Fruit fly (Drosophila melanogaster) whole organism, embryonic: ENCODE results near the gene CG8526.

Experiments
- Antp ChIP-seq: fragments of 200-800 bp; sonication (Bioruptor generic); optimal IDR thresholded peaks from 3 replicates; lab custom pipeline; 2016; ENCODE audit warnings: missing biosample characterization, missing genetic modification characterization
- Bgb ChIP-seq: fragments of 200-800 bp; sonication (Bioruptor generic); IDR thresholded peaks from 2 replicates; pipeline ENCODE4 v1.3.6; 2022; ENCODE audit warnings: missing biosample characterization, missing genetic modification characterization; ENCODE audit not compliant: partially characterized antibody
- CG10431 ChIP-seq: fragments of 200-800 bp; sonication (Bioruptor generic); optimal IDR thresholded peaks from 3 replicates; lab custom pipeline; 2018; ENCODE audit warnings: missing biosample characterization, mild to moderate bottlenecking, missing genetic modification characterization
- CG13296 ChIP-seq: fragments of 200-800 bp; sonication (Bioruptor generic); optimal IDR thresholded peaks from 3 replicates; lab custom pipeline; 2018; ENCODE audit warnings: missing biosample characterization, mild to moderate bottlenecking, missing genetic modification characterization
- CG14710 ChIP-seq: fragments of 200-800 bp; sonication (Bioruptor generic); optimal IDR thresholded peaks from 3 replicates; lab custom pipeline; 2019; ENCODE audit warnings: missing biosample characterization, mild to moderate bottlenecking, missing genetic modification characterization, moderate library complexity
- CG14860 ChIP-seq: fragments of 200-800 bp; sonication (Bioruptor generic); IDR thresholded peaks from 3 replicates; pipeline ENCODE4 v1.3.6; 2022; ENCODE audit warnings: missing biosample characterization, missing genetic modification characterization; ENCODE audit not compliant: partially characterized antibody
- CG1529 ChIP-seq: fragments of 200-800 bp; sonication (Bioruptor generic); optimal IDR thresholded peaks from 3 replicates; lab custom pipeline; 2018; ENCODE audit warnings: missing biosample characterization, missing genetic modification characterization
- CG16779 ChIP-seq: fragments of 200-800 bp; sonication (Bioruptor generic); IDR thresholded peaks from 2 replicates; pipeline ENCODE4 v1.3.6; 2022; ENCODE audit warnings: missing biosample characterization, missing genetic modification characterization
- CG30403 ChIP-seq: fragments of 200-800 bp; sonication (Bioruptor generic); optimal IDR thresholded peaks from 3 replicates; lab custom pipeline; 2016; ENCODE audit warnings: missing biosample characterization, missing genetic modification characterization
- CG3065 ChIP-seq: fragments of 200-800 bp; sonication (Bioruptor generic); optimal IDR thresholded peaks from 2 replicates; lab custom pipeline; 2016; ENCODE audit warnings: missing biosample characterization, missing genetic modification characterization
- CG4282 ChIP-seq: fragments of 200-800 bp; sonication (Bioruptor generic); optimal IDR thresholded peaks from 2 replicates; lab custom pipeline; 2016; ENCODE audit warnings: missing biosample characterization, missing genetic modification characterization
- CG4360 ChIP-seq: fragments of 200-800 bp; sonication (Bioruptor generic); IDR thresholded peaks from 2 replicates; pipeline ENCODE4 v1.3.6; 2022; ENCODE audit warnings: missing biosample characterization, missing genetic modification characterization
- CG7745 ChIP-seq: fragments of 200-800 bp; sonication (Bioruptor generic); optimal IDR thresholded peaks from 2 replicates; lab custom pipeline; 2018; ENCODE audit warnings: missing biosample characterization, mild to moderate bottlenecking, missing genetic modification characterization, moderate library complexity
- CG9727 ChIP-seq: fragments of 200-800 bp; sonication (Bioruptor generic); optimal IDR thresholded peaks from 3 replicates; lab custom pipeline; 2017; ENCODE audit warnings: missing biosample characterization, mild to moderate bottlenecking, missing genetic modification characterization
- CrebB ChIP-seq: fragments of 200-800 bp; sonication (Bioruptor generic); optimal IDR thresholded peaks from 3 replicates; lab custom pipeline; 2018; ENCODE audit warnings: missing biosample characterization, mild to moderate bottlenecking, missing genetic modification characterization
- Doc3 ChIP-seq: fragments of 200-800 bp; sonication (Bioruptor generic); IDR thresholded peaks from 3 replicates; pipeline ENCODE4 v1.3.6; 2022; ENCODE audit warnings: missing biosample characterization, missing genetic modification characterization; ENCODE audit not compliant: partially characterized antibody
- Dp ChIP-seq: fragments of 200-800 bp; sonication (Bioruptor generic); optimal IDR thresholded peaks from 2 replicates; lab custom pipeline; 2018; ENCODE audit warnings: missing biosample characterization, mild to moderate bottlenecking, missing genetic modification characterization, moderate library complexity
- Dref ChIP-seq: fragments of 200-800 bp; sonication (Bioruptor generic); IDR thresholded peaks from 2 replicates; pipeline ENCODE4 v1.3.6; 2022; ENCODE audit warnings: missing biosample characterization, missing genetic modification characterization
- E2f1 ChIP-seq: fragments of 200-800 bp; sonication (Bioruptor generic); IDR thresholded peaks from 2 replicates; pipeline ENCODE4 v1.3.6; 2022; ENCODE audit warnings: missing biosample characterization, missing genetic modification characterization
- E2f2 ChIP-seq: fragments of 200-800 bp; sonication (Bioruptor generic); IDR thresholded peaks from 2 replicates; pipeline ENCODE4 v1.3.6; 2022; ENCODE audit warnings: missing biosample characterization, missing genetic modification characterization
- Elba2 ChIP-seq: fragments of 200-800 bp; sonication (Bioruptor generic); optimal IDR thresholded peaks from 3 replicates; lab custom pipeline; 2016; ENCODE audit warnings: missing biosample characterization, missing genetic modification characterization
- HLH3B ChIP-seq: fragments of 200-800 bp; sonication (Bioruptor generic); IDR thresholded peaks from 2 replicates; pipeline ENCODE4 v1.3.6; 2022; ENCODE audit warnings: missing biosample characterization, missing genetic modification characterization
- Hr3 ChIP-seq: fragments of 200-800 bp; sonication (Bioruptor generic); optimal IDR thresholded peaks from 3 replicates; lab custom pipeline; 2016; ENCODE audit warnings: missing biosample characterization, missing genetic modification characterization
- Hr51 ChIP-seq, 2 experiments: fragments of 200-800 bp; sonication (Bioruptor generic); optimal IDR thresholded peaks; 2 replicates in 1 of 2; 3 replicates in 1 of 2; lab custom pipeline; 2016 to 2018; ENCODE audit warnings: missing biosample characterization in 2 of 2, missing genetic modification characterization in 2 of 2, mild to moderate bottlenecking in 1 of 2, moderate library complexity in 1 of 2
- MBD-R2 ChIP-seq: fragments of 200-800 bp; sonication (Bioruptor generic); IDR thresholded peaks from 2 replicates; pipeline ENCODE4 v1.3.6; 2022; ENCODE audit warnings: missing biosample characterization, missing genetic modification characterization
- Scr ChIP-seq: fragments of 200-800 bp; sonication (Bioruptor generic); IDR thresholded peaks from 2 replicates; pipeline ENCODE4 v1.3.6; 2022; ENCODE audit warnings: missing biosample characterization, missing genetic modification characterization; ENCODE audit not compliant: partially characterized antibody
- Taf1 ChIP-seq: fragments of 200-800 bp; sonication (Bioruptor generic); IDR thresholded peaks from 2 replicates; pipeline ENCODE4 v1.3.6; 2022; ENCODE audit warnings: missing biosample characterization, missing genetic modification characterization
- amos ChIP-seq: fragments of 200-800 bp; sonication (Bioruptor generic); IDR thresholded peaks from 2 replicates; pipeline ENCODE4 v1.3.6; 2022; ENCODE audit warnings: missing biosample characterization, missing genetic modification characterization; ENCODE audit not compliant: partially characterized antibody
- bcd ChIP-seq: fragments of 200-800 bp; sonication (Bioruptor generic); optimal IDR thresholded peaks from 2 replicates; lab custom pipeline; 2017; ENCODE audit warnings: missing biosample characterization, mild to moderate bottlenecking, missing genetic modification characterization
- cg ChIP-seq: fragments of 200-800 bp; sonication (Bioruptor generic); optimal IDR thresholded peaks from 3 replicates; lab custom pipeline; 2019; ENCODE audit warnings: missing biosample characterization, mild to moderate bottlenecking, missing genetic modification characterization, moderate library complexity
- fru ChIP-seq: fragments of >200 bp; optimal IDR thresholded peaks from 2 replicates; lab custom pipeline; 2017
- gce ChIP-seq: fragments of 200-800 bp; sonication (Bioruptor generic); IDR thresholded peaks from 3 replicates; pipeline ENCODE4 v1.3.6; 2022; ENCODE audit warnings: missing biosample characterization, missing genetic modification characterization
- gcm2 ChIP-seq: fragments of 200-800 bp; sonication (Bioruptor generic); optimal IDR thresholded peaks from 2 replicates; lab custom pipeline; 2016; ENCODE audit warnings: missing biosample characterization, missing genetic modification characterization
- gt ChIP-seq: fragments of 200-800 bp; sonication (Bioruptor generic); IDR thresholded peaks from 2 replicates; pipeline ENCODE4 v1.3.6; 2022; ENCODE audit warnings: missing biosample characterization, missing genetic modification characterization
- hbn ChIP-seq: fragments of 200-800 bp; sonication (Bioruptor generic); IDR thresholded peaks from 2 replicates; pipeline ENCODE4 v1.3.6; 2022; ENCODE audit warnings: missing biosample characterization, missing genetic modification characterization; ENCODE audit not compliant: partially characterized antibody
- jing ChIP-seq: fragments of 200-800 bp; sonication (Bioruptor generic); optimal IDR thresholded peaks from 2 replicates; lab custom pipeline; 2018; ENCODE audit warnings: missing biosample characterization, mild to moderate bottlenecking, missing genetic modification characterization
- kni ChIP-seq: fragments of 200-800 bp; sonication (Bioruptor generic); optimal IDR thresholded peaks from 3 replicates; lab custom pipeline; 2017; ENCODE audit warnings: mild to moderate bottlenecking, missing biosample characterization, missing genetic modification reagents, missing genetic modification characterization
- lilli ChIP-seq: fragments of 200-800 bp; sonication (Bioruptor generic); optimal IDR thresholded peaks from 3 replicates; lab custom pipeline; 2016; ENCODE audit warnings: missing biosample characterization, missing genetic modification characterization
- nmo ChIP-seq: fragments of 200-800 bp; sonication (Bioruptor generic); optimal IDR thresholded peaks from 2 replicates; lab custom pipeline; 2018; ENCODE audit warnings: missing biosample characterization, mild to moderate bottlenecking, missing genetic modification characterization, moderate library complexity
- odd ChIP-seq: fragments of 200-800 bp; sonication (Bioruptor generic); optimal IDR thresholded peaks from 2 replicates; lab custom pipeline; 2017; ENCODE audit warnings: missing biosample characterization, mild to moderate bottlenecking, missing genetic modification characterization
- phol ChIP-seq: fragments of 200-800 bp; sonication (Bioruptor generic); optimal IDR thresholded peaks from 3 replicates; lab custom pipeline; 2018; ENCODE audit warnings: missing biosample characterization, mild to moderate bottlenecking, missing genetic modification characterization, moderate library complexity
- prd ChIP-seq, 3 experiments: fragments of >200 bp in 2 of 3; fragments of 200-800 bp in 1 of 3; sonication (Bioruptor generic) in 1 of 3; optimal IDR thresholded peaks in 2 of 3; IDR thresholded peaks in 1 of 3; 2 replicates in 2 of 3; 3 replicates in 1 of 3; pipeline versions ENCODE4 v1.3.6 to Lab custom; 2017 to 2022; ENCODE audit warnings: missing biosample characterization in 1 of 3, missing genetic modification characterization in 1 of 3
- pzg ChIP-seq: fragments of 200-800 bp; sonication (Bioruptor generic); optimal IDR thresholded peaks from 3 replicates; lab custom pipeline; 2018; ENCODE audit warnings: missing biosample characterization, mild to moderate bottlenecking, missing genetic modification characterization, moderate library complexity
- scrt ChIP-seq: fragments of 200-800 bp; sonication (Bioruptor generic); optimal IDR thresholded peaks from 2 replicates; lab custom pipeline; 2018; ENCODE audit warnings: missing biosample characterization, mild to moderate bottlenecking, missing genetic modification characterization, moderate library complexity
- seq ChIP-seq: fragments of 200-800 bp; sonication (Bioruptor generic); IDR thresholded peaks from 2 replicates; pipeline ENCODE4 v1.3.6; 2022; ENCODE audit warnings: missing biosample characterization, missing genetic modification characterization
- sisA ChIP-seq: fragments of 200-800 bp; sonication (Bioruptor generic); IDR thresholded peaks from 2 replicates; pipeline ENCODE4 v1.3.6; 2022; ENCODE audit warnings: missing biosample characterization, missing genetic modification characterization
- slbo ChIP-seq: fragments of 200-800 bp; sonication (Bioruptor generic); IDR thresholded peaks from 2 replicates; pipeline ENCODE4 v1.3.6; 2022; ENCODE audit warnings: missing biosample characterization, missing genetic modification characterization
- sna ChIP-seq: fragments of 200-800 bp; sonication (Bioruptor generic); IDR thresholded peaks from 2 replicates; pipeline ENCODE4 v1.3.6; 2022; ENCODE audit warnings: missing biosample characterization, missing genetic modification characterization; ENCODE audit not compliant: partially characterized antibody
- vnd ChIP-seq: fragments of 200-800 bp; sonication (Bioruptor generic); IDR thresholded peaks from 3 replicates; pipeline ENCODE4 v1.3.6; 2022; ENCODE audit warnings: missing biosample characterization, missing genetic modification characterization; ENCODE audit not compliant: partially characterized antibody

Gene CG8526

dm6 chr3R:9756187-9756586 lies 44.9 kb upstream of the CG8526 start, which contains the start of the genes Alg12 and Rpt3R (continued):
- no peak for TF ChIP-seq prd (optimal IDR thresholded peaks at IDR 0.05; lab: Kevin White, UChicago)
- no peak for TF ChIP-seq prd (GFP tag; IDR thresholded peaks at IDR 0.05; lab: Robert Waterston, UW)
- no peak for TF ChIP-seq CG30403 (GFP tag; lab: Kevin White, UChicago)
- peak; percentile 70 for TF ChIP-seq E2f2
- no peak for TF ChIP-seq Taf1 (GFP tag; lab: Robert Waterston, UW)
- no peak for TF ChIP-seq E2f1 (GFP tag; lab: Robert Waterston, UW)
- TF ChIP-seq vnd (GFP tag; lab: Robert Waterston, UW): 0 out of 3 replicates have a peak, but pooled peaks have one; percentile 28
- TF ChIP-seq gt (GFP tag; lab: Robert Waterston, UW): no peak
- TF ChIP-seq Dref (GFP tag; lab: Robert Waterston, UW): peak; percentile 58
- TF ChIP-seq fru (lab: Kevin White, UChicago): no peak
- TF ChIP-seq HLH3B (GFP tag; lab: Robert Waterston, UW): no peak
- TF ChIP-seq CG1529 (GFP tag; lab: Kevin White, UChicago): no peak
- TF ChIP-seq phol (tag; lab: Kevin White, UChicago): peak; percentile 15
- no peak for TF ChIP-seq cg (GFP tag; lab: Kevin White, UChicago)
- TF ChIP-seq odd (GFP tag; lab: Kevin White, UChicago): no peak
- no peak for TF ChIP-seq Antp (GFP tag; lab: Kevin White, UChicago)
- no peak for TF ChIP-seq CG9727 (GFP tag; lab: Kevin White, UChicago)
- no peak for TF ChIP-seq CrebB (tag; lab: Kevin White, UChicago)
- peak; percentile 62 for TF ChIP-seq Dp
- peak; percentile 72 for TF ChIP-seq MBD-R2 (GFP tag; lab: Robert Waterston, UW)
- TF ChIP-seq Hr3 (GFP tag; lab: Kevin White, UChicago): no peak
- TF ChIP-seq CG10431 (GFP tag; lab: Kevin White, UChicago): no peak
- peak; percentile 39 for TF ChIP-seq CG14710 (tag; lab: Kevin White, UChicago)
- TF ChIP-seq gcm2 (GFP tag; lab: Kevin White, UChicago): no peak
- TF ChIP-seq CG14860 (GFP tag; lab: Robert Waterston, UW): 0 out of 3 replicates have a peak, but pooled peaks have one; percentile 30
- peak; percentile 54; the same call in 1 of the 2 replicates for TF ChIP-seq sna (GFP tag; lab: Robert Waterston, UW)
- TF ChIP-seq kni (GFP tag; lab: Kevin White, UChicago): no peak
- no peak for TF ChIP-seq CG4282 (GFP tag; lab: Kevin White, UChicago)
- TF ChIP-seq Scr: peak; percentile 67
- TF ChIP-seq CG3065 (GFP tag; lab: Kevin White, UChicago): no peak
- no peak for TF ChIP-seq lilli
- peak; percentile 41; the same call in 1 of the 2 replicates for TF ChIP-seq amos (GFP tag; lab: Robert Waterston, UW)
- TF ChIP-seq CG7745 (tag; lab: Kevin White, UChicago): no peak
- no peak for TF ChIP-seq sisA (GFP tag; lab: Robert Waterston, UW)
- no peak for TF ChIP-seq Elba2 (GFP tag; lab: Kevin White, UChicago)
- TF ChIP-seq gce (GFP tag; lab: Robert Waterston, UW): no peak
- TF ChIP-seq CG13296 (GFP tag; lab: Kevin White, UChicago): no peak
- TF ChIP-seq seq (GFP tag; lab: Robert Waterston, UW): no peak
- TF ChIP-seq CG4360 (GFP tag; lab: Robert Waterston, UW): peak; percentile 27; the same call in 1 of the 2 replicates
- TF ChIP-seq Doc3 (GFP tag; lab: Robert Waterston, UW): peak; percentile 70
- TF ChIP-seq CG16779 (GFP tag; lab: Robert Waterston, UW): no peak
- TF ChIP-seq scrt (GFP tag; lab: Kevin White, UChicago): peak; percentile 95
- TF ChIP-seq pzg (GFP tag; lab: Kevin White, UChicago): peak; percentile 38
- TF ChIP-seq slbo: no peak
- TF ChIP-seq bcd: no peak
- peak; percentile 5 for TF ChIP-seq nmo
- TF ChIP-seq Bgb (GFP tag; lab: Robert Waterston, UW): peak; percentile 35; the same call in 1 of the 2 replicates
- no peak for TF ChIP-seq jing
- no peak for TF ChIP-seq Hr51 (GFP tag; optimal IDR thresholded peaks at IDR 0.05; lab: Kevin White, UChicago)
- TF ChIP-seq hbn (GFP tag; lab: Robert Waterston, UW): peak; percentile 62; the same call in 1 of the 2 replicates
